Worm (Caenorhabditis elegans) whole organism, L4/young adult: Measurements from ENCODE around the gene fubl-3.

Experiments used
- W03F9.2 ChIP-seq: fragments of 150-350 bp; optimal IDR thresholded peaks from 2 replicates; lab custom pipeline; 2014; ENCODE audit warnings: missing biosample characterization, missing genetic modification characterization
- dao-5 ChIP-seq: sonication (generic microtip); optimal IDR thresholded peaks from 2 replicates; lab custom pipeline; 2016; ENCODE audit warnings: missing genotype, missing genetic modification characterization, moderate library complexity, missing compliant biosample characterization
- him-1 ChIP-seq: sonication (generic microtip); optimal IDR thresholded peaks from 2 replicates; lab custom pipeline; 2016; ENCODE audit warnings: missing genotype, missing genetic modification reagents, missing genetic modification characterization, missing compliant biosample characterization

DNA sequence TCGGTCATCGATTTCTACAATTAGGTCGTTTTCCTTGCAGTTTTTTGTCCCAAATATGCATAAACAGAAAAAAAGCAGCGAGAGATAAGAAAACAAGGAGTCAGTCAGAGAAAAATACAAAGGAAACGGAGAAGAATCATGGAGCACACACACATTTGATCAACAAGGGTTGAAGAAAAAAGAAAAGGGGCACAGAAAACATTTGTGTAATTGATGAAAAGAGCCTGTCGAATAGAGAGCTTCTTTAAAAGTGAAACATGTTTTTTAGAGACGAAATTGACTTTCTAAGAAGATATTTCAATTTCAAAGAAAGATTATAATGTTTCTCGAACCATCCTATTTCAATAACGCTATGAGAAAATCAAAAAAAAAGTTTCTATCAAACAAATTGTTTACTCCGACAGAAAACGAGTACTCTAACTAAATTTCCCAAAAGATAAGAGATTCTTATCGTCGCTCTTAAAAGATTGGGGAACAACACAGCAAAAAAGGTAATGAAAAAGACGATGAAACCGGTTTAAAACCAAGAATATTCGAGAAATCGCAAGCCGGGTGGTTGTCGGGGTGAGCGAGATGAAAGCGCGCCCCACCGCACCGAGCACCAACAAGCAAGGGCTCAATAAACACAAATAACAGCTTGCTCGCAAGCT lies 40.4 kb downstream of the fubl-3 start, which contains the start of gene tps-1:
- TF ChIP-seq him-1 (no peak), dao-5 (tag; lab: Kevin White, UChicago) (no peak), W03F9.2 (no peak)
